Fruit fly (Drosophila melanogaster) whole organism, prepupa: ENCODE data around the gene CG43084.

ENCODE experiments used
- Blimp-1 ChIP-seq: fragments of 200-800 bp; sonication (Bioruptor generic); optimal IDR thresholded peaks from 3 replicates; lab custom pipeline; 2017; ENCODE audit warnings: missing biosample characterization, missing genetic modification characterization, mild to moderate bottlenecking, moderate library complexity, missing genetic modification reagents
- CG15336 ChIP-seq: fragments of 200-800 bp; sonication (Bioruptor generic); IDR thresholded peaks from 2 replicates; pipeline ENCODE4 v1.3.6; 2022; ENCODE audit warnings: missing biosample characterization, missing genetic modification characterization
- CG1621 ChIP-seq: fragments of 200-800 bp; sonication (Bioruptor generic); optimal IDR thresholded peaks from 3 replicates; lab custom pipeline; 2018; ENCODE audit warnings: missing biosample characterization, mild to moderate bottlenecking, missing genetic modification characterization
- CG16779 ChIP-seq: fragments of 200-800 bp; sonication (Bioruptor generic); optimal IDR thresholded peaks from 3 replicates; lab custom pipeline; 2017; ENCODE audit warnings: missing biosample characterization, mild to moderate bottlenecking, missing genetic modification characterization
- CG3032 ChIP-seq: fragments of 200-800 bp; optimal IDR thresholded peaks from 2 replicates; lab custom pipeline; 2019; ENCODE audit warnings: missing biosample characterization, mild to moderate bottlenecking, missing genetic modification characterization, moderate library complexity
- CG31627 ChIP-seq: fragments of 200-800 bp; sonication (Bioruptor generic); optimal IDR thresholded peaks from 3 replicates; lab custom pipeline; 2016; ENCODE audit warnings: missing biosample characterization, missing genetic modification characterization
- CG32006 ChIP-seq: fragments of 200-800 bp; sonication (Bioruptor generic); optimal IDR thresholded peaks from 3 replicates; lab custom pipeline; 2017; ENCODE audit warnings: missing biosample characterization, mild to moderate bottlenecking, missing genetic modification characterization
- CG34406 ChIP-seq: fragments of 200-800 bp; sonication (Bioruptor generic); optimal IDR thresholded peaks from 3 replicates; lab custom pipeline; 2016; ENCODE audit warnings: missing biosample characterization, missing genetic modification characterization
- CG3919 ChIP-seq: fragments of 200-800 bp; sonication (Bioruptor generic); optimal IDR thresholded peaks from 3 replicates; lab custom pipeline; 2016; ENCODE audit warnings: missing biosample characterization, missing genetic modification characterization
- CG6163 ChIP-seq: fragments of 200-800 bp; sonication (Bioruptor generic); IDR thresholded peaks from 3 replicates; pipeline ENCODE4 v1.3.6; 2022; ENCODE audit warnings: missing biosample characterization, missing genetic modification characterization
- CG6808 ChIP-seq: fragments of 200-800 bp; sonication (Bioruptor generic); optimal IDR thresholded peaks from 3 replicates; lab custom pipeline; 2017; ENCODE audit warnings: missing biosample characterization, missing genetic modification characterization, mild to moderate bottlenecking, moderate library complexity, missing genetic modification reagents
- CG9139 ChIP-seq: fragments of 200-800 bp; sonication (Bioruptor generic); optimal IDR thresholded peaks from 3 replicates; lab custom pipeline; 2017; ENCODE audit warnings: missing biosample characterization, mild to moderate bottlenecking, missing genetic modification characterization
- Eip78C ChIP-seq: fragments of 200-800 bp; sonication (Bioruptor generic); peaks from one replicate; lab custom pipeline; 2016; ENCODE audit warnings: missing biosample characterization, missing genetic modification characterization
- Eip93F ChIP-seq: fragments of 200-800 bp; sonication (Bioruptor generic); optimal IDR thresholded peaks from 2 replicates; lab custom pipeline; 2016; ENCODE audit warnings: missing biosample characterization, mild to moderate bottlenecking, missing genetic modification characterization
- Ets21C ChIP-seq: fragments of 200-800 bp; sonication (Bioruptor generic); optimal IDR thresholded peaks from 3 replicates; lab custom pipeline; 2016; ENCODE audit warnings: missing biosample characterization, missing genetic modification characterization
- Ets96B ChIP-seq: fragments of 200-800 bp; optimal IDR thresholded peaks from 2 replicates; lab custom pipeline; 2019; ENCODE audit warnings: missing biosample characterization, mild to moderate bottlenecking, missing genetic modification characterization, moderate library complexity
- Gug ChIP-seq: fragments of 200-800 bp; sonication (Bioruptor generic); IDR thresholded peaks from 2 replicates; pipeline ENCODE4 v1.3.6; 2022; ENCODE audit warnings: missing biosample characterization, missing genetic modification characterization
- Hr38 ChIP-seq: sonication (Bioruptor generic); optimal IDR thresholded peaks from 2 replicates; lab custom pipeline; 2016; ENCODE audit warnings: missing biosample characterization, missing genetic modification characterization
- Hr39 ChIP-seq: fragments of 200-800 bp; sonication (Bioruptor generic); optimal IDR thresholded peaks from 2 replicates; lab custom pipeline; 2016; ENCODE audit warnings: missing biosample characterization, missing genetic modification characterization
- Lpt ChIP-seq: fragments of 200-800 bp; sonication (Bioruptor generic); optimal IDR thresholded peaks from 3 replicates; lab custom pipeline; 2016; ENCODE audit warnings: missing biosample characterization, missing genetic modification characterization
- Smox ChIP-seq: fragments of 200-800 bp; sonication (Bioruptor generic); optimal IDR thresholded peaks from 3 replicates; lab custom pipeline; 2016; ENCODE audit warnings: missing biosample characterization, missing genetic modification characterization
- Sox102F ChIP-seq: fragments of 200-800 bp; sonication (Bioruptor generic); optimal IDR thresholded peaks from 2 replicates; lab custom pipeline; 2016; ENCODE audit warnings: missing biosample characterization, mild to moderate bottlenecking, missing genetic modification characterization
- Sox14 ChIP-seq: fragments of 200-800 bp; sonication (Bioruptor generic); optimal IDR thresholded peaks from 3 replicates; lab custom pipeline; 2016; ENCODE audit warnings: missing biosample characterization, missing genetic modification characterization
- Sox15 ChIP-seq: fragments of 200-800 bp; sonication (Bioruptor generic); optimal IDR thresholded peaks from 3 replicates; lab custom pipeline; 2016; ENCODE audit warnings: missing biosample characterization, missing genetic modification characterization
- achi ChIP-seq: fragments of 200-800 bp; sonication (Bioruptor generic); optimal IDR thresholded peaks from 3 replicates; lab custom pipeline; 2016; ENCODE audit warnings: missing biosample characterization, missing genetic modification characterization
- acj6 ChIP-seq: fragments of 200-800 bp; sonication (Bioruptor generic); optimal IDR thresholded peaks from 3 replicates; lab custom pipeline; 2016; ENCODE audit warnings: missing biosample characterization, missing genetic modification characterization
- cyc ChIP-seq: fragments of 200-800 bp; sonication (Bioruptor generic); optimal IDR thresholded peaks from 3 replicates; lab custom pipeline; 2016; ENCODE audit warnings: missing biosample characterization, missing genetic modification characterization
- dac ChIP-seq: fragments of 200-800 bp; sonication (Bioruptor generic); optimal IDR thresholded peaks from 2 replicates; lab custom pipeline; 2017; ENCODE audit warnings: missing biosample characterization, mild to moderate bottlenecking, missing genetic modification characterization
- dsx ChIP-seq: fragments of 200-800 bp; optimal IDR thresholded peaks from 3 replicates; lab custom pipeline; 2019; ENCODE audit warnings: missing biosample characterization, mild to moderate bottlenecking, missing genetic modification characterization, moderate library complexity; ENCODE audit not compliant: poor library complexity, severe bottlenecking
- eg ChIP-seq: fragments of 200-800 bp; sonication (Bioruptor generic); IDR thresholded peaks from 3 replicates; pipeline ENCODE4 v1.3.6; 2022; ENCODE audit warnings: missing biosample characterization, missing genetic modification characterization
- esn ChIP-seq: fragments of 200-800 bp; sonication (Bioruptor generic); optimal IDR thresholded peaks from 2 replicates; lab custom pipeline; 2016; ENCODE audit warnings: missing biosample characterization, mild to moderate bottlenecking, missing genetic modification characterization, moderate library complexity
- fd59A ChIP-seq: fragments of 200-800 bp; sonication (Bioruptor generic); optimal IDR thresholded peaks from 2 replicates; lab custom pipeline; 2017; ENCODE audit warnings: missing biosample characterization, mild to moderate bottlenecking, missing genetic modification characterization, missing genetic modification reagents
- fd85E ChIP-seq: fragments of 200-800 bp; sonication (Bioruptor generic); optimal IDR thresholded peaks from 3 replicates; lab custom pipeline; 2016; ENCODE audit warnings: missing biosample characterization, missing genetic modification characterization
- fkh ChIP-seq: fragments of 200-800 bp; sonication (Bioruptor generic); optimal IDR thresholded peaks from 3 replicates; lab custom pipeline; 2017; ENCODE audit warnings: missing biosample characterization, mild to moderate bottlenecking, missing genetic modification characterization, moderate library complexity
- net ChIP-seq: fragments of 200-800 bp; sonication (Bioruptor generic); optimal IDR thresholded peaks from 3 replicates; lab custom pipeline; 2016; ENCODE audit warnings: missing biosample characterization, missing genetic modification characterization
- pdm3 ChIP-seq: fragments of 200-800 bp; sonication (Bioruptor generic); optimal IDR thresholded peaks from 3 replicates; lab custom pipeline; 2016; ENCODE audit warnings: missing biosample characterization, missing genetic modification characterization
- svp ChIP-seq: fragments of 200-800 bp; sonication (Bioruptor generic); peaks from one replicate; lab custom pipeline; 2016; ENCODE audit warnings: missing biosample characterization, missing genetic modification characterization
- topi ChIP-seq: fragments of 200-800 bp; sonication (Bioruptor generic); optimal IDR thresholded peaks from 3 replicates; lab custom pipeline; 2016; ENCODE audit warnings: missing biosample characterization, missing genetic modification characterization
- vri ChIP-seq: fragments of 200-800 bp; sonication (Bioruptor generic); optimal IDR thresholded peaks from 3 replicates; lab custom pipeline; 2016; ENCODE audit warnings: missing biosample characterization, mild to moderate bottlenecking, missing genetic modification characterization

Gene CG43084

dm6 chr3L:15692794-15693532, 42.3 kb downstream of the CG43084 start (continued):
- TF ChIP-seq CG16779 (tag; lab: Kevin White, UChicago) (no peak), dac (GFP tag; lab: Kevin White, UChicago) (no peak), CG6163 (GFP tag; lab: Robert Waterston, UW) (no peak), achi (GFP tag; lab: Kevin White, UChicago) (peak; percentile 54), Hr38 (no peak), Sox14 (GFP tag; lab: Kevin White, UChicago) (no peak), Sox15 (GFP tag; lab: Kevin White, UChicago) (peak; percentile 22), esn (GFP tag; lab: Kevin White, UChicago) (peak; percentile 36), net (GFP tag; lab: Kevin White, UChicago) (no peak)

dm6 chr3L:15694406-15694805, 43.8 kb downstream of the CG43084 start:
- TF ChIP-seq Eip78C (GFP tag; lab: Kevin White, UChicago) (peak; percentile 69), Sox14 (GFP tag; lab: Kevin White, UChicago) (no peak), fkh (GFP tag; lab: Kevin White, UChicago) (peak; percentile 58)

- TF ChIP-seq CG9139 (GFP tag; lab: Kevin White, UChicago) (no peak), Eip78C (GFP tag; lab: Kevin White, UChicago) (peak; percentile 4), CG15336 (GFP tag; lab: Robert Waterston, UW) (0 out of 2 replicates have a peak, but pooled peaks have one; percentile 15), Blimp-1 (peak; percentile 9)
Observed at dm6 chr3L:15695195-15695594, 44.5 kb downstream of the CG43084 start.

- TF ChIP-seq net (GFP tag; lab: Kevin White, UChicago) (no peak), CG3919 (GFP tag; lab: Kevin White, UChicago) (peak; percentile 47), CG16779 (tag; lab: Kevin White, UChicago) (no peak), Smox (GFP tag; lab: Kevin White, UChicago) (no peak), svp (GFP tag; lab: Kevin White, UChicago) (peak; percentile 55)
Observed at dm6 chr3L:15697916-15698315, 47.3 kb downstream of the CG43084 start.

dm6 chr3L:15699626-15700337, 49.1 kb downstream of the CG43084 start, which contains the start of gene comm2:
Gene comm2 (minus strand): TSS chr3L:15699850.
- TF ChIP-seq vri (no peak), dsx (no peak), net (GFP tag; lab: Kevin White, UChicago) (no peak), fkh (GFP tag; lab: Kevin White, UChicago) (peak; percentile 38), CG6808 (GFP tag; lab: Kevin White, UChicago) (no peak), cyc (GFP tag; lab: Kevin White, UChicago) (no peak), eg (GFP tag; lab: Robert Waterston, UW) (peak; percentile 48; the same call in 1 of the 3 replicates), CG34406 (GFP tag; lab: Kevin White, UChicago) (no peak), esn (GFP tag; lab: Kevin White, UChicago) (no peak), Ets96B (tag; lab: Kevin White, UChicago) (no peak), Eip93F (GFP tag; lab: Kevin White, UChicago) (no peak), dac (GFP tag; lab: Kevin White, UChicago) (no peak), Sox102F (GFP tag; lab: Kevin White, UChicago) (peak; percentile 33), Smox (GFP tag; lab: Kevin White, UChicago) (no peak), Hr39 (GFP tag; lab: Kevin White, UChicago) (no peak), acj6 (GFP tag; lab: Kevin White, UChicago) (no peak), fd59A (GFP tag; lab: Kevin White, UChicago) (no peak), Gug (GFP tag; lab: Robert Waterston, UW) (no peak), Sox15 (GFP tag; lab: Kevin White, UChicago) (no peak), CG31627 (GFP tag; lab: Kevin White, UChicago) (no peak), achi (GFP tag; lab: Kevin White, UChicago) (peak; percentile 9), pdm3 (GFP tag; lab: Kevin White, UChicago) (no peak), CG15336 (GFP tag; lab: Robert Waterston, UW) (peak; percentile 22; the same call in 1 of the 2 replicates), fd85E (GFP tag; lab: Kevin White, UChicago) (no peak), Lpt (GFP tag; lab: Kevin White, UChicago) (no peak), CG1621 (tag; lab: Kevin White, UChicago) (peak; percentile 61), CG32006 (GFP tag; lab: Kevin White, UChicago) (no peak), CG3032 (no peak), CG3919 (GFP tag; lab: Kevin White, UChicago) (peak; percentile 24), topi (GFP tag; lab: Kevin White, UChicago) (no peak), Ets21C (GFP tag; lab: Kevin White, UChicago) (no peak)
